Worm (Caenorhabditis elegans): Measurements from ENCODE around the gene tsp-9.

The tsp-9 gene

ce11 chrX:1270598-1270997 is 24.8 kb downstream of the tsp-9 start, which contains the start of gene C25G6.1:
TSS of gene C25G6.1 (plus strand) at chrX:1270898.
- TF ChIP-seq ceh-14 (tag; optimal IDR thresholded peaks at IDR 0.05) (no peak), nhr-11 (tag; optimal IDR thresholded peaks at IDR 0.05) (no peak), K02D7.2 (tag; optimal IDR thresholded peaks at IDR 0.05) (no peak), pros-1 (tag; optimal IDR thresholded peaks at IDR 0.05) (no peak), unc-55 (GFP tag; optimal IDR thresholded peaks at IDR 0.05) (no peak)

- TF ChIP-seq C38D4.7 (GFP tag; optimal IDR thresholded peaks at IDR 0.05) (no peak), elt-2 (tag; optimal IDR thresholded peaks at IDR 0.05) (peak; percentile 22)
Measured at ce11 chrX:1272539-1272938, 26.7 kb downstream of the tsp-9 start, which contains the start of gene C52B11.5. TSS of gene C52B11.5 (plus strand) at chrX:1272788.

ce11 chrX:1292894-1293293 is 47.1 kb downstream of the tsp-9 start:
- TF ChIP-seq K09A11.1 (tag; optimal IDR thresholded peaks at IDR 0.05; ENCODE audit: insufficient read depth) (no peak), nfya-1 (tag; optimal IDR thresholded peaks at IDR 0.05) (no peak), nhr-232 (tag; optimal IDR thresholded peaks at IDR 0.05) (no peak), pros-1 (tag; optimal IDR thresholded peaks at IDR 0.05) (no peak), ceh-48 (tag; optimal IDR thresholded peaks at IDR 0.05) (no peak), lin-11 (tag; optimal IDR thresholded peaks at IDR 0.05) (no peak), ceh-22 (tag; optimal IDR thresholded peaks at IDR 0.05) (no peak), ceh-14 (tag; optimal IDR thresholded peaks at IDR 0.05) (no peak), elt-4 (tag; optimal IDR thresholded peaks at IDR 0.05) (no peak), syd-9 (tag; optimal IDR thresholded peaks at IDR 0.05) (no peak), che-1 (tag; optimal IDR thresholded peaks at IDR 0.05) (no peak), nhr-11 (tag; optimal IDR thresholded peaks at IDR 0.05) (no peak), ceh-24 (tag; optimal IDR thresholded peaks at IDR 0.05) (no peak), unc-3 (GFP tag; conservative IDR thresholded peaks at IDR 0.05) (no peak), unc-3 (tag; optimal IDR thresholded peaks at IDR 0.05) (no peak), unc-55 (GFP tag; optimal IDR thresholded peaks at IDR 0.05) (no peak), pax-1 (tag; optimal IDR thresholded peaks at IDR 0.05) (no peak), unc-86 (tag; optimal IDR thresholded peaks at IDR 0.05) (no peak), unc-42 (tag; optimal IDR thresholded peaks at IDR 0.05) (no peak), ceh-2 (tag; optimal IDR thresholded peaks at IDR 0.05) (no peak), ceh-34 (tag; optimal IDR thresholded peaks at IDR 0.05) (no peak)

DNA sequence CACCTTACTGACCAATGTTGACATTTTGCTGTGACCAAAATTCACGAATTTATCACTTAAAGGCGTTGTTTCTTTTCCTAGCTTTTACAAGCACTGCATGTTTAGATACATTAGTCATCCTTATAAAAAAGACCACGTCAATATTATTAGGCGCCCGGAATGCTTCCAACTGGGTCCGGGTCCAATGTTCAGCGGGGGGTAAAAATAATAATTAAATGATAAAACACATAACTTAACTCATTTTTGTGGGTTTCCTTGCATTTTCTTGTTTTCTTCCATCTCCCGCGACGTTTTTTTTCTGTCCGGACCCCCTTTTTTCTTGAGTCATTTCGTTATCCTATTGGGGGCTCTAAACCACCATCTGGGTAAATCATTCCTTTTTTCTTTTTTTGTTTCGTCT is 47.7 kb downstream of the tsp-9 start:
- TF ChIP-seq sox-4 (tag; optimal IDR thresholded peaks at IDR 0.05) (no peak), unc-86 (tag; optimal IDR thresholded peaks at IDR 0.05) (no peak), fax-1 (tag; optimal IDR thresholded peaks at IDR 0.05) (no peak), K02D7.2 (tag; optimal IDR thresholded peaks at IDR 0.05) (no peak), pros-1 (tag; optimal IDR thresholded peaks at IDR 0.05) (no peak), ceh-31 (tag; optimal IDR thresholded peaks at IDR 0.05) (no peak), elt-4 (tag; optimal IDR thresholded peaks at IDR 0.05) (no peak), ttx-3 (tag; optimal IDR thresholded peaks at IDR 0.05) (no peak), hlh-15 (tag; optimal IDR thresholded peaks at IDR 0.05) (no peak), npax-4 (tag; optimal IDR thresholded peaks at IDR 0.05) (no peak), ceh-45 (GFP tag; IDR thresholded peaks at IDR 0.05) (no peak), madf-2 (tag; optimal IDR thresholded peaks at IDR 0.05) (no peak), T23F11.4 (GFP tag; optimal IDR thresholded peaks at IDR 0.05) (no peak), unc-55 (GFP tag; optimal IDR thresholded peaks at IDR 0.05) (no peak), sox-2 (GFP tag; IDR thresholded peaks at IDR 0.05) (no peak), unc-42 (tag; optimal IDR thresholded peaks at IDR 0.05) (no peak), nfya-1 (tag; optimal IDR thresholded peaks at IDR 0.05) (no peak), hlh-6 (tag; optimal IDR thresholded peaks at IDR 0.05) (no peak), ztf-16 (tag; optimal IDR thresholded peaks at IDR 0.05) (no peak), dve-1 (tag; optimal IDR thresholded peaks at IDR 0.05) (no peak)
